Fruit fly (Drosophila melanogaster) whole organism, prepupa: Measurements from ENCODE around the gene Dus1.
A peak's percentile ranks its signal among the peaks of the same experiment; 100 is the strongest.

Experiments
- CG11294 ChIP-seq: fragments of 200-800 bp; sonication (Bioruptor generic); IDR thresholded peaks from 2 replicates; pipeline ENCODE4 v1.3.6; 2022; ENCODE audit warnings: missing biosample characterization, missing genetic modification characterization
- CG11762 ChIP-seq: fragments of 200-800 bp; sonication (Bioruptor generic); optimal IDR thresholded peaks from 3 replicates; lab custom pipeline; 2016; ENCODE audit warnings: missing biosample characterization, missing genetic modification characterization; ENCODE audit not compliant: insufficient read depth
- CG16779 ChIP-seq: fragments of 200-800 bp; sonication (Bioruptor generic); optimal IDR thresholded peaks from 3 replicates; lab custom pipeline; 2017; ENCODE audit warnings: missing biosample characterization, mild to moderate bottlenecking, missing genetic modification characterization
- CG3032 ChIP-seq: fragments of 200-800 bp; optimal IDR thresholded peaks from 2 replicates; lab custom pipeline; 2019; ENCODE audit warnings: missing biosample characterization, mild to moderate bottlenecking, missing genetic modification characterization, moderate library complexity
- CG32006 ChIP-seq: fragments of 200-800 bp; sonication (Bioruptor generic); optimal IDR thresholded peaks from 3 replicates; lab custom pipeline; 2017; ENCODE audit warnings: missing biosample characterization, mild to moderate bottlenecking, missing genetic modification characterization
- CG6854 ChIP-seq: fragments of 200-800 bp; sonication (Bioruptor generic); optimal IDR thresholded peaks from 2 replicates; lab custom pipeline; 2017; ENCODE audit warnings: missing biosample characterization, mild to moderate bottlenecking, missing genetic modification characterization
- Hr39 ChIP-seq: fragments of 200-800 bp; sonication (Bioruptor generic); optimal IDR thresholded peaks from 2 replicates; lab custom pipeline; 2016; ENCODE audit warnings: missing biosample characterization, missing genetic modification characterization
- OdsH ChIP-seq: fragments of 200-800 bp; sonication (Bioruptor generic); optimal IDR thresholded peaks from 3 replicates; lab custom pipeline; 2016; ENCODE audit warnings: missing biosample characterization, missing genetic modification characterization
- Sox102F ChIP-seq: fragments of 200-800 bp; sonication (Bioruptor generic); optimal IDR thresholded peaks from 2 replicates; lab custom pipeline; 2016; ENCODE audit warnings: missing biosample characterization, mild to moderate bottlenecking, missing genetic modification characterization
- dsx ChIP-seq: fragments of 200-800 bp; optimal IDR thresholded peaks from 3 replicates; lab custom pipeline; 2019; ENCODE audit warnings: missing biosample characterization, mild to moderate bottlenecking, missing genetic modification characterization, moderate library complexity; ENCODE audit not compliant: poor library complexity, severe bottlenecking
- pdm3 ChIP-seq: fragments of 200-800 bp; sonication (Bioruptor generic); optimal IDR thresholded peaks from 3 replicates; lab custom pipeline; 2016; ENCODE audit warnings: missing biosample characterization, missing genetic modification characterization
- ss ChIP-seq, 2 experiments: fragments of 200-800 bp; sonication (Bioruptor generic); optimal IDR thresholded peaks; 2 replicates in 1 of 2; 3 replicates in 1 of 2; lab custom pipeline; 2017 to 2018; ENCODE audit warnings: mild to moderate bottlenecking in 2 of 2, missing biosample characterization in 2 of 2, missing genetic modification characterization in 2 of 2, moderate library complexity in 1 of 2
- topi ChIP-seq: fragments of 200-800 bp; sonication (Bioruptor generic); optimal IDR thresholded peaks from 3 replicates; lab custom pipeline; 2016; ENCODE audit warnings: missing biosample characterization, missing genetic modification characterization

- no peak for TF ChIP-seq topi (GFP tag; lab: Kevin White, UChicago)
- no peak for TF ChIP-seq CG32006
- no peak for TF ChIP-seq CG11294 (GFP tag; lab: Robert Waterston, UW)
- peak; percentile 25 for TF ChIP-seq CG3032 (tag; lab: Kevin White, UChicago)
- TF ChIP-seq CG6854 (GFP tag; lab: Kevin White, UChicago) = no peak
- TF ChIP-seq dsx = no peak
- TF ChIP-seq pdm3 (GFP tag; lab: Kevin White, UChicago) = no peak
- TF ChIP-seq Sox102F (GFP tag; lab: Kevin White, UChicago) = no peak
- no peak for TF ChIP-seq Hr39
- no peak for TF ChIP-seq CG16779 (tag; lab: Kevin White, UChicago)
- TF ChIP-seq ss (GFP tag; optimal IDR thresholded peaks at IDR 0.05; lab: Kevin White, UChicago) = no peak
- TF ChIP-seq CG11762 (GFP tag; lab: Kevin White, UChicago) = no peak
- TF ChIP-seq OdsH (GFP tag; lab: Kevin White, UChicago) = no peak
These were observed 67.9 kb downstream of the Dus1 start, which contains the start of gene mRpL10 for dm6 chr2L:203529-204127.
